Fruit fly (Drosophila melanogaster): ENCODE results near the gene Spc105R.

DNA sequence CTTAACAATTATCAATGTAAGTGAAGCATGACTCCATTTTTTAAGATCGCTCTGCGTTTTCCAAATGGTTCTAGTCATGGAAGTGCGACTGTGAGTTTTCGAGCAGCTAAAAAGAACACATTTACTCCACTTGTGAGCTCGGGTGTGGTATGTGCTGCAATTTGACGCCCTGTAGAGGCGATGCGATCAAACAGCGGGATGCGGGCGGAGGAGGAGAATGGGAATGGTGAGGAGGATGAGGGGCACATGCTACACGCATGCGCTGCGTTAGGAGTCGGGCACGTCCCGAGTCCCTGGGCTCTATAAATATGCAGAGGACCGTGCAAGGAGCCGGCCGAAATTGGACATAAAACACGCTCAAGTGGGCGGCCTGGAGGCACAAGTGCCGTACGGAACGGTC is 10.9 kb upstream of the Spc105R start:
- no peak for TF ChIP-seq CG8478 (optimal IDR thresholded peaks at IDR 0.05)
- no peak for TF ChIP-seq CTCF (optimal IDR thresholded peaks at IDR 0.05)
